Worm (Caenorhabditis elegans) whole organism, late embryonic: ENCODE measurements around the gene R05G9.3.

ENCODE experiments used
- C38D4.7 ChIP-seq: fragments of 200-800 bp; sonication (Bioruptor generic); optimal IDR thresholded peaks from 2 replicates; lab custom pipeline; 2018; ENCODE audit warnings: mild to moderate bottlenecking, missing genetic modification characterization, moderate library complexity, missing compliant biosample characterization
- K09A11.1 ChIP-seq: sonication (generic microtip); optimal IDR thresholded peaks from 2 replicates; lab custom pipeline; 2017; ENCODE audit warnings: antibody characterized with exemption, mild to moderate bottlenecking, missing genetic modification characterization, missing compliant biosample characterization; ENCODE audit not compliant: insufficient read depth
- dve-1 ChIP-seq: sonication (generic microtip); optimal IDR thresholded peaks from 2 replicates; lab custom pipeline; 2017; ENCODE audit warnings: antibody characterized with exemption, mild to moderate bottlenecking, missing genetic modification characterization, missing compliant biosample characterization
- elt-4 ChIP-seq: sonication (generic microtip); optimal IDR thresholded peaks from 2 replicates; lab custom pipeline; 2016; ENCODE audit warnings: missing genetic modification characterization, missing compliant biosample characterization
- madf-2 ChIP-seq: sonication (generic microtip); optimal IDR thresholded peaks from 2 replicates; lab custom pipeline; 2017; ENCODE audit warnings: missing genetic modification characterization, missing compliant biosample characterization
- nhr-11 ChIP-seq: fragments of 150-350 bp; optimal IDR thresholded peaks from 2 replicates; lab custom pipeline; 2014; ENCODE audit warnings: missing biosample characterization, missing genetic modification characterization
- pha-4 ChIP-seq: fragments of 150-350 bp; optimal IDR thresholded peaks from 2 replicates; lab custom pipeline; 2018; ENCODE audit warnings: missing biosample characterization, missing genetic modification reagents, missing genetic modification characterization
- unc-42 ChIP-seq: sonication (generic microtip); optimal IDR thresholded peaks from 2 replicates; lab custom pipeline; 2016; ENCODE audit warnings: missing genotype, missing genetic modification characterization, missing compliant biosample characterization

ce11 chrII:6497137-6497536 lies 4.2 kb downstream of the R05G9.3 start:
- no peak for TF ChIP-seq nhr-11 (tag; lab: Kevin White, UChicago)
- no peak for TF ChIP-seq madf-2
- no peak for TF ChIP-seq dve-1 (tag; lab: Kevin White, UChicago)
- no peak for TF ChIP-seq pha-4 (tag; lab: Kevin White, UChicago)
- no peak for TF ChIP-seq C38D4.7 (GFP tag; lab: Kevin White, UChicago)
- TF ChIP-seq elt-4 = no peak
- TF ChIP-seq K09A11.1 (tag; lab: Kevin White, UChicago) = no peak
- peak; percentile 24 for TF ChIP-seq unc-42 (tag; lab: Kevin White, UChicago)
